Worm (Caenorhabditis elegans): Measurements from ENCODE around the gene chil-2.

- TF ChIP-seq egl-27 (tag; optimal IDR thresholded peaks at IDR 0.05) (no peak), mdl-1 (tag; optimal IDR thresholded peaks at IDR 0.05) (no peak), unc-39 (tag; optimal IDR thresholded peaks at IDR 0.05) (no peak), elt-1 (tag; optimal IDR thresholded peaks at IDR 0.05) (no peak), sem-4 (tag; optimal IDR thresholded peaks at IDR 0.05) (no peak), ztf-1 (GFP tag; conservative IDR thresholded peaks at IDR 0.05) (no peak), nhr-23 (tag; optimal IDR thresholded peaks at IDR 0.05) (no peak), zag-1 (tag; optimal IDR thresholded peaks at IDR 0.05) (no peak), aly-2 (tag; optimal IDR thresholded peaks at IDR 0.05) (no peak), ceh-82 (tag; optimal IDR thresholded peaks at IDR 0.05) (no peak), R02D3.7 (tag; optimal IDR thresholded peaks at IDR 0.05) (no peak), nhr-77 (tag; optimal IDR thresholded peaks at IDR 0.05) (no peak), unc-62 (GFP tag; optimal IDR thresholded peaks at IDR 0.05) (no peak)
Observed at ce11 chrII:9831033-9831432, 43.4 kb downstream of the chil-2 start, which contains the start of gene ZK938.12.

Data from whole organism, L2 larva.